Worm (Caenorhabditis elegans): ENCODE measurements around the gene srbc-83.

- TF ChIP-seq hlh-30 (tag; optimal IDR thresholded peaks at IDR 0.05; ENCODE audit: insufficient read depth), result no peak
- TF ChIP-seq pros-1 (tag; optimal IDR thresholded peaks at IDR 0.05), result no peak
- no peak for TF ChIP-seq F13H6.1 (tag; optimal IDR thresholded peaks at IDR 0.05)
These were observed 30.7 kb upstream of the srbc-83 start, which contains the start of gene T13F3.4 for ce11 chrV:16266514-16266913.

Measured in whole organism, late embryonic.